Fruit fly (Drosophila melanogaster) whole organism: ENCODE data around the gene CG5880.

Experiments used
- CG8478 ChIP-seq: fragments of >200 bp; optimal IDR thresholded peaks from 2 replicates; lab custom pipeline; 2018; ENCODE audit warnings: inconsistent platforms
- EcR ChIP-seq, 2 experiments: fragments of >200 bp; optimal IDR thresholded peaks; 2 replicates each; lab custom pipeline; 2017; ENCODE audit warnings: missing biosample characterization in 2 of 2, missing genetic modification characterization in 2 of 2, missing genetic modification reagents in 2 of 2
- pan ChIP-seq: fragments of >200 bp; optimal IDR thresholded peaks from 2 replicates; lab custom pipeline; 2017
- psq ChIP-seq: fragments of >200 bp; optimal IDR thresholded peaks from 2 replicates; lab custom pipeline; 2017
- usp ChIP-seq: fragments of >200 bp; optimal IDR thresholded peaks from 2 replicates; lab custom pipeline; 2017; ENCODE audit warnings: missing biosample characterization, missing genetic modification characterization, mixed read lengths

DNA sequence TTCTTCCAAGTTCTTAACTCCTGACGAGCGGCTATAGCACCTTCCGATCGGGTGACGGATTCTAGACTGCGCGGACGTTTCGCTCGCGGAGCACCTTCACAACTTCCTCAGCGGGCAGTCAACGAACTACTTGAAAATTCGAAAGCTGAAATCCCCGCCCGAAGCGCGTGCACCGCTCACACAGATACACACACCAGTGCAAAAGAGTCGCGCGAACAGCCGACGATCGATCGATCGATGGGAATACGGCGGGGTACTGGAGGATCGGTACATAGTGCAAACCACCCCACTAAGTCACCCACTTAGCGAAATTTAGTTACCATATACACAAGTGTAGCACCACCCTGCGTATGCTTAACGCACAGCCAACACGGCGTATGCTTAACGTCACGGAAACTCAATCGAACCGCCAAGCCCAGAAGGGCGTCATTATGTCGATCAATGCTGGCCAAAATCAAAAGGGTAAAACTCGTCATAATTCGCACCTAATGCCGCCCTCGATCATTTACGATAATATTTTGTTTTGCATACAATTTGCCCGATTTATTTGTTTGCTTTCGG lies 10.3 kb upstream of the CG5880 start, which contains the start of gene CAH9:
- TF ChIP-seq usp (GFP tag; lab: Kevin White, UChicago) = no peak
- no peak for TF ChIP-seq EcR (GFP tag; optimal IDR thresholded peaks at IDR 0.05; lab: Kevin White, UChicago)
- TF ChIP-seq CG8478 (lab: Kevin White, UChicago) = no peak
- no peak for TF ChIP-seq psq
- no peak for TF ChIP-seq pan (lab: Kevin White, UChicago)
